Worm (Caenorhabditis elegans): ENCODE measurements around the gene kat-1.

Gene kat-1

DNA sequence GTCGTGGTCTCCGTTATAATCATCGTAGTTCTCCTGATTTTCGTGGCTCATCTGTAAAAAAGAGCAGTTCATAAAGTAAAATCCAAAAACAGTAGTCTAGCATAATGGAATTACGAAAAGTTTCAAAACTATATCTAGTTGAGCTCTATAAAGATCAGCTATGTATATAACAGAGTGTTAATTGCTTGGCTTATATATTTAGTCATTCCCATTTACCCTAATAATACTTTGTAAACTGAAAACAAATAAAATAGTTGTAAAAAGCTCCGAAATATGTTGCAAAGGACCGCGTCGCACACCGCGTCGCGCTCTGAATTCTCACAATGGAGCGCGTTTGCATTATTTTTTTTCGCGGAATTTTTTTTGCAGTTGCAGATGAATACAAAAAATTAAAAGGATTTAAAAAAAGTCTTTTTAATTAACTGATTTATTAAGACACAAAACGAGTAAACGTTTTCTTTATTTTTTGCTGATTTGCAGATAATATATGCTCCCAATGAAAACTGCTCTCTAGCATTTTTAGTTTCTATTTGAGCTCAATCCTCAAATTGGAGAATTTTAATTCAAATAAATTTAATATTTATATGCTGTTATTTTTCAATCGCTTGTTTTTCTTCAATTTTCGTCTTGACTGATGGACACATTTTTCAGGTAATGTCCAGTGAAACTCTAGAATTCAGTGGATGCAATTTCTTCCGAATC, 23.4 kb upstream of the kat-1 start, which contains the start of the genes tcer-1 and ZK1127.5:
tcer-1 (minus strand) TSS at position 51 of the 702 bp plus-strand sequence.
ZK1127.5 (plus strand) TSS at position 652 of the 702 bp plus-strand sequence.
- no peak for TF ChIP-seq daf-19 (GFP tag; conservative IDR thresholded peaks at IDR 0.05)
- TF ChIP-seq dpl-1 (GFP tag; optimal IDR thresholded peaks at IDR 0.05) = peak; percentile 65
- TF ChIP-seq snpc-4 (tag; optimal IDR thresholded peaks at IDR 0.05) = no peak
- no peak for TF ChIP-seq mxl-2 (GFP tag; conservative IDR thresholded peaks at IDR 0.05)
- no peak for TF ChIP-seq ctbp-1 (GFP tag; IDR thresholded peaks at IDR 0.05)
- no peak for TF ChIP-seq duxl-1 (tag; optimal IDR thresholded peaks at IDR 0.05; ENCODE audit: poor library complexity)
- TF ChIP-seq cey-2 (tag; optimal IDR thresholded peaks at IDR 0.05; ENCODE audit: borderline replicate concordance, insufficient read depth) = no peak
- TF ChIP-seq attf-4 (tag; optimal IDR thresholded peaks at IDR 0.05) = no peak
- TF ChIP-seq lin-29 (GFP tag; IDR thresholded peaks at IDR 0.05) = no peak
- TF ChIP-seq nhr-237 (tag; optimal IDR thresholded peaks at IDR 0.05) = no peak
- TF ChIP-seq mes-2 (tag; optimal IDR thresholded peaks at IDR 0.05; ENCODE audit: poor library complexity, severe bottlenecking) = peak; percentile 68
- TF ChIP-seq aha-1 (tag) = no peak
- no peak for TF ChIP-seq daf-16 (GFP tag; optimal IDR thresholded peaks at IDR 0.05)
- TF ChIP-seq daf-16 (tag; optimal IDR thresholded peaks at IDR 0.05) = peak; percentile 31
- TF ChIP-seq mdt-29 (GFP tag; IDR thresholded peaks at IDR 0.05) = no peak
- no peak for TF ChIP-seq aly-2 (tag; optimal IDR thresholded peaks at IDR 0.05)
- TF ChIP-seq vab-7 (GFP tag; IDR thresholded peaks at IDR 0.05) = no peak
- TF ChIP-seq Y48G9A.11 (GFP tag; IDR thresholded peaks at IDR 0.05) = no peak
- no peak for TF ChIP-seq spr-3 (GFP tag; optimal IDR thresholded peaks at IDR 0.05)
- TF ChIP-seq mdl-1 (tag; optimal IDR thresholded peaks at IDR 0.05) = peak in 1 of 2 experiments; percentile 6
- 0 out of 2 replicates have a peak, but pooled peaks have one; percentile 9 for TF ChIP-seq dmd-6 (GFP tag; IDR thresholded peaks at IDR 0.05)
- no peak for TF ChIP-seq dmd-9 (GFP tag; IDR thresholded peaks at IDR 0.05)
- peak; percentile 44 for TF ChIP-seq nhr-6 (tag; optimal IDR thresholded peaks at IDR 0.05)
- no peak for TF ChIP-seq egl-27 (tag; optimal IDR thresholded peaks at IDR 0.05)
- no peak for TF ChIP-seq madf-9 (GFP tag; conservative IDR thresholded peaks at IDR 0.05)
- TF ChIP-seq pha-4 (GFP tag; IDR thresholded peaks at IDR 0.05) = no peak
- no peak for TF ChIP-seq pha-4 (tag; optimal IDR thresholded peaks at IDR 0.05)
- TF ChIP-seq nhr-41 (GFP tag; IDR thresholded peaks at IDR 0.05) = no peak
- no peak for TF ChIP-seq F10B5.3 (tag; optimal IDR thresholded peaks at IDR 0.05)
- no peak for TF ChIP-seq fos-1 (tag; optimal IDR thresholded peaks at IDR 0.05)
- TF ChIP-seq nhr-48 (tag; optimal IDR thresholded peaks at IDR 0.05) = no peak
- no peak for TF ChIP-seq nhr-11 (tag; optimal IDR thresholded peaks at IDR 0.05)
- no peak for TF ChIP-seq saeg-2 (GFP tag; IDR thresholded peaks at IDR 0.05)
- TF ChIP-seq lsy-2 (tag; optimal IDR thresholded peaks at IDR 0.05) = peak in 1 of 2 experiments; percentile 83
- TF ChIP-seq ces-1 (GFP tag; optimal IDR thresholded peaks at IDR 0.05) = no peak
- peak; percentile 65 for TF ChIP-seq mep-1 (tag; optimal IDR thresholded peaks at IDR 0.05)
- TF ChIP-seq mxl-3 (GFP tag; optimal IDR thresholded peaks at IDR 0.05) = no peak
- no peak for TF ChIP-seq pqm-1 (tag; optimal IDR thresholded peaks at IDR 0.05)
- no peak for TF ChIP-seq lin-15B (tag; optimal IDR thresholded peaks at IDR 0.05)
- no peak for TF ChIP-seq ceh-62 (tag; optimal IDR thresholded peaks at IDR 0.05)
- TF ChIP-seq hif-1 (tag; optimal IDR thresholded peaks at IDR 0.05) = no peak
- TF ChIP-seq F49E8.2 (tag; optimal IDR thresholded peaks at IDR 0.05; ENCODE audit: borderline replicate concordance) = no peak
- no peak for TF ChIP-seq ceh-44 (GFP tag; IDR thresholded peaks at IDR 0.05)
- no peak for TF ChIP-seq nhr-76 (tag; optimal IDR thresholded peaks at IDR 0.05)
- no peak for TF ChIP-seq daf-12 (tag; optimal IDR thresholded peaks at IDR 0.05)
- no peak for TF ChIP-seq Y75B8A.6 (GFP tag; IDR thresholded peaks at IDR 0.05)
- no peak for TF ChIP-seq R02D3.7 (tag; optimal IDR thresholded peaks at IDR 0.05)
- TF ChIP-seq fkh-10 (GFP tag; optimal IDR thresholded peaks at IDR 0.05) = no peak
- no peak for TF ChIP-seq ztf-11 (tag; optimal IDR thresholded peaks at IDR 0.05)
- TF ChIP-seq hlh-11 (tag; optimal IDR thresholded peaks at IDR 0.05) = no peak
- no peak for TF ChIP-seq zfp-3 (GFP tag; conservative IDR thresholded peaks at IDR 0.05)
